Worm (Caenorhabditis elegans) whole organism, L4/young adult: ENCODE measurements around the gene lrr-1.

Experiments
- dao-5 ChIP-seq: sonication (generic microtip); optimal IDR thresholded peaks from 2 replicates; lab custom pipeline; 2016; ENCODE audit warnings: missing genotype, missing genetic modification characterization, moderate library complexity, missing compliant biosample characterization
- him-1 ChIP-seq: sonication (generic microtip); optimal IDR thresholded peaks from 2 replicates; lab custom pipeline; 2016; ENCODE audit warnings: missing genotype, missing genetic modification reagents, missing genetic modification characterization, missing compliant biosample characterization

- TF ChIP-seq him-1 (tag; lab: Kevin White, UChicago) (no peak), dao-5 (no peak)
Observed at ce11 chrII:5058036-5058435, 21.8 kb upstream of the lrr-1 start, which contains the start of gene C27A2.12.
